Worm (Caenorhabditis elegans): Measurements from ENCODE around the gene ncx-7.

Gene ncx-7

ce11 chrIII:9697886-9698285, 22.2 kb downstream of the ncx-7 start:
- TF ChIP-seq blmp-1 (tag; optimal IDR thresholded peaks at IDR 0.05) (peak; percentile 54), nhr-85 (tag) (peak; percentile 65), rnt-1 (tag; optimal IDR thresholded peaks at IDR 0.05) (peak; percentile 29), ama-1 (optimal IDR thresholded peaks at IDR 0.05) (no peak), ceh-8 (GFP tag; optimal IDR thresholded peaks at IDR 0.05) (no peak), lin-35 (GFP tag; optimal IDR thresholded peaks at IDR 0.05) (peak in 1 of 2 experiments; percentile 29)

ce11 chrIII:9697323-9697722, 22.8 kb downstream of the ncx-7 start:
- TF ChIP-seq nhr-47 (tag; optimal IDR thresholded peaks at IDR 0.05) (peak; percentile 59), elt-2 (tag; optimal IDR thresholded peaks at IDR 0.05) (no peak), nhr-90 (tag; optimal IDR thresholded peaks at IDR 0.05; ENCODE audit: poor library complexity) (peak; percentile 0), dpl-1 (GFP tag; optimal IDR thresholded peaks at IDR 0.05) (peak; percentile 31 to 56 (median 39)), nhr-19 (GFP tag; conservative IDR thresholded peaks at IDR 0.05) (no peak), ceh-88 (GFP tag; IDR thresholded peaks at IDR 0.05) (no peak), nhr-11 (tag; optimal IDR thresholded peaks at IDR 0.05) (no peak), sox-4 (tag; optimal IDR thresholded peaks at IDR 0.05) (peak; percentile 14), irx-1 (tag; optimal IDR thresholded peaks at IDR 0.05) (no peak), fkh-10 (GFP tag; optimal IDR thresholded peaks at IDR 0.05) (peak; percentile 29), lin-14 (GFP tag; optimal IDR thresholded peaks at IDR 0.05) (peak; percentile 92), mdl-1 (tag; optimal IDR thresholded peaks at IDR 0.05) (peak in 1 of 2 experiments; percentile 63), nhr-84 (tag; optimal IDR thresholded peaks at IDR 0.05) (no peak), lin-35 (GFP tag; optimal IDR thresholded peaks at IDR 0.05) (peak; percentile 26 to 61), mab-9 (GFP tag; IDR thresholded peaks at IDR 0.05) (no peak), dsc-1 (tag; optimal IDR thresholded peaks at IDR 0.05) (peak; percentile 42), hpl-2 (GFP tag; optimal IDR thresholded peaks at IDR 0.05) (no peak), lir-3 (tag; optimal IDR thresholded peaks at IDR 0.05; ENCODE audit: poor library complexity) (no peak), sup-37 (GFP tag; optimal IDR thresholded peaks at IDR 0.05) (no peak), unc-130 (tag; optimal IDR thresholded peaks at IDR 0.05) (peak; percentile 63), nhr-76 (tag; optimal IDR thresholded peaks at IDR 0.05) (no peak), fkh-8 (tag; optimal IDR thresholded peaks at IDR 0.05) (peak; percentile 72), xbp-1 (tag; optimal IDR thresholded peaks at IDR 0.05) (peak; percentile 50), rnt-1 (tag; optimal IDR thresholded peaks at IDR 0.05) (peak; percentile 77), isw-1 (GFP tag; IDR thresholded peaks at IDR 0.05) (no peak), tbx-2 (tag; optimal IDR thresholded peaks at IDR 0.05) (peak; percentile 40), efl-1 (optimal IDR thresholded peaks at IDR 0.05) (peak; percentile 49 to 64), efl-1 (GFP tag; optimal IDR thresholded peaks at IDR 0.05 in 1 of 2) (peak in 1 of 2 experiments; percentile 83), nhr-20 (tag; optimal IDR thresholded peaks at IDR 0.05) (peak; percentile 60), lin-39 (tag; optimal IDR thresholded peaks at IDR 0.05) (no peak), C16A3.4 (tag; optimal IDR thresholded peaks at IDR 0.05) (peak; percentile 48), snu-23 (GFP tag; optimal IDR thresholded peaks at IDR 0.05) (peak; percentile 78), lsy-2 (tag; optimal IDR thresholded peaks at IDR 0.05) (peak; percentile 17 to 71), sptf-1 (tag; optimal IDR thresholded peaks at IDR 0.05) (no peak), grh-1 (GFP tag; IDR thresholded peaks at IDR 0.05) (no peak), pag-3 (tag; optimal IDR thresholded peaks at IDR 0.05; ENCODE audit: borderline replicate concordance, insufficient read depth) (no peak), ztf-4 (tag; optimal IDR thresholded peaks at IDR 0.05) (peak; percentile 38), mep-1 (tag; optimal IDR thresholded peaks at IDR 0.05) (peak; percentile 21), ceh-82 (tag; optimal IDR thresholded peaks at IDR 0.05) (peak in 2 of 3 experiments; percentile 22 to 60), fos-1 (tag; optimal IDR thresholded peaks at IDR 0.05) (peak; percentile 40), nhr-77 (tag; optimal IDR thresholded peaks at IDR 0.05) (peak; percentile 11), unc-86 (tag; optimal IDR thresholded peaks at IDR 0.05) (peak; percentile 17), snpc-4 (tag; optimal IDR thresholded peaks at IDR 0.05) (peak; percentile 45), skn-1 (tag; optimal IDR thresholded peaks at IDR 0.05) (no peak), egl-13 (tag; optimal IDR thresholded peaks at IDR 0.05) (peak; percentile 2), nhr-237 (tag; optimal IDR thresholded peaks at IDR 0.05) (no peak), unc-30 (tag; optimal IDR thresholded peaks at IDR 0.05) (no peak), nhr-12 (tag; optimal IDR thresholded peaks at IDR 0.05) (no peak)
